Worm (Caenorhabditis elegans): ENCODE data around the gene R11.4.
"Not testable (repeated sequence)": the region's sequence is repeated elsewhere in the genome, so short reads cannot be mapped to it uniquely, and the experiment has no call there.

Gene R11.4

DNA sequence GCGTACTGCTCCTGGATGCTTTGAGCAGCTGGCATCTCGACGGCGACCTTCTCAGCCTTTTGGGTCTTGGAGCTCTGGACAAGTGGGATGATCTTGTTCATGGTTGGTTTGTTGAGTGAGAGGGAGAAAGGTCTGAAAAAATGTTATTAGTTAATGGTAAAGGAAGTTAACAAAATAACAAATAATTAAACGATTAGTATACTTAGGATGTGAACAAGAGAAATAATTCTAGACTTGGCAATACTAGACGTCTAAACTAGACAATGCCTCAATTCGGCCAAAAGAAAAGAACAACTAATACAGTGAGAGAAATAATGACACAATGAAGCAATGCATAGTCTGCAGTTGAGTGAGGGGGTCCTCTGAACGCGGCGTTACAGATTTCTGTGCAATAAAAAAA is at the start of gene R11.4:
TSS of gene R11.4 (minus strand) at position 101 of the 400 bp plus-strand sequence.
- no peak for TF ChIP-seq him-1 (tag; optimal IDR thresholded peaks at IDR 0.05)
- TF ChIP-seq W03F9.2 (tag; optimal IDR thresholded peaks at IDR 0.05): no peak
- TF ChIP-seq dao-5 (tag; optimal IDR thresholded peaks at IDR 0.05): no peak

DNA sequence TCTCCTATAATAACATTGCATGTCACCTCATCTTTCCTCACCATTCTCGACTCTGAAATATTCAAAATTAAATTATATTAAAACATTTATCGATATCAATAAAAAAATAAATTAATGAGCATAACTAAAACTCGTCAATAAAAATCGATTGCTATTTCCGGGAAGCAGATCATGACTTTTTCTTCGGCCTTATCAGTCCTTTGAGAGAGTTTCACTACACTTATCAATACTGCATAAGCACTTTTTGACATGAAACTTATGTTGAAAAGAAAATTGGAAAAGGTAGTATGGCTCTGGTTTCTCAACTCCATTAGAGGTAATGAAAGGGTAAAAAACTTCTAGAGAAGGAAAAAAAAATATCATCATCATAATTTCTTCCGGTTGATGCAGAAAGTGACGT is 49.7 kb upstream of the R11.4 start:
- TF ChIP-seq W03F9.2 (tag; optimal IDR thresholded peaks at IDR 0.05): no peak
- TF ChIP-seq dao-5 (tag; optimal IDR thresholded peaks at IDR 0.05): no peak
- TF ChIP-seq him-1 (tag; optimal IDR thresholded peaks at IDR 0.05): no peak

DNA sequence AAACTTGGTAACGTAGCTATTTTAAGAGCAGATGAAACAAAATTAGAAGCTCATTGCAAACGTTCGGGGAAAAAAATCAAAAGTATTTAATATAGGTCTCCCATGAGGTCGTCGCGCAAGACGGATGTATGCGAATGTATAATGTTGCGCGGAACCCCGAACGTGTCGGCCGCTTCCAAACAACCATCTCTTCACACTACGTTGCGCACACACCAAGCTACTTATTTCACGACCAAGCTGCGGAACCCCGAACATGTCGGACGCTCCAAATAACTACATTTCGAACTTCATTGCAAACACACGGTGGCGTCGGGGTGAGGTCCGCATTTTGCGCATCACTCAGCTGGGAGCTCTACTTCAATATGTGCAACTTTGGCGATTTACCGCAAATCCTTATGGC is 48.1 kb upstream of the R11.4 start:
- TF ChIP-seq dao-5 (tag; optimal IDR thresholded peaks at IDR 0.05) (no peak), him-1 (tag; optimal IDR thresholded peaks at IDR 0.05) (no peak), W03F9.2 (tag; optimal IDR thresholded peaks at IDR 0.05) (no peak)

DNA sequence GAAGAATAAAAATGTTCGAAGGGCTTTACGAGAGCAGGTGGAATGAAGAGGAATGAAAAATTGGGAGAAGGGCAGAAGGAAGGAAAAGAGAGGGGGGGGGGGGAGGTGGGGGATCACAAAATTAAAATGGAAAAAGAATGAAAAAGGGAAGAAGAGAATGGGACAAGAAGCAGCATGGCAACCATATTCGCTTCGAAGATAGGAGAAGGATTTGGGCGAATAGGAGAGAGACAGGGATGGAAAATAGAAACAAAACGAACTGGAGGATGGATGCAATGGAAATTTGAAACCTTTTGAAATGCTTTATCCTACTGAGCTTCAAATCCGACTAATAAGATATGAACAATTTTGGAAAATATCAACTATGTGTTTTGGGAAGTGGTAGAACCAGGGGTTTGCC is 40.3 kb upstream of the R11.4 start, which contains the start of gene W10G6.6:
TSS of gene W10G6.6 (minus strand) at position 101 of the 400 bp plus-strand sequence.
- TF ChIP-seq W03F9.2 (tag; optimal IDR thresholded peaks at IDR 0.05) (no peak), dao-5 (tag; optimal IDR thresholded peaks at IDR 0.05) (no peak), him-1 (tag; optimal IDR thresholded peaks at IDR 0.05) (no peak)

DNA sequence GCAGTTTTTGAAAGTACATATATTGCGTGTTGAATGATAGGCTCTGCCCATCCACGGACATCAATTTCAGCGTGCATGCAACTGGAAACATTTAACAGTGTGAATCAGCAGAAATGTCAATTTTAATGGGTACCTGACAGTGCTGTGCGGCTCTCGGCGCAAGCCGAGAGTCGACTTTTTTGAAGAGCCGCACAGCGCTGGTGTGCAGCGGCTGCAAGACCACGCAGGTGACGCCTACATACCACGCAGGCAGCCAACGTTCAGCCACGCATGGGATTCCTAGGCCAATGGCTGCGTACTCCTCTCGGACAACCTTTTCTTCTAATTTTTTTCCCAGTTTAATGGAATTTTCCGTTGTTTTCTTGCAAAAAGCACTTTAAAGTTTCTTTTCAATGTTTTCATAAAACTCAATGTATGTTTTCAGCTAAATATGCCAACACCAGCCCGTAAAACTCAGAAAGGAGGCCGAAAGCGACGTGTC is 34.4 kb upstream of the R11.4 start, which contains the start of gene W10G6.1:
TSS of gene W10G6.1 (plus strand) at position 431 of the 481 bp plus-strand sequence.
- TF ChIP-seq him-1 (tag; optimal IDR thresholded peaks at IDR 0.05) (no peak), W03F9.2 (tag; optimal IDR thresholded peaks at IDR 0.05) (no peak), dao-5 (tag; optimal IDR thresholded peaks at IDR 0.05) (no peak)

ce11 chrX:16243129-16243528 is 32.7 kb upstream of the R11.4 start:
- TF ChIP-seq him-1 (tag; optimal IDR thresholded peaks at IDR 0.05) (no peak), W03F9.2 (tag; optimal IDR thresholded peaks at IDR 0.05) (no peak), dao-5 (tag; optimal IDR thresholded peaks at IDR 0.05) (no peak)

- TF ChIP-seq dao-5 (tag; optimal IDR thresholded peaks at IDR 0.05) (no peak), him-1 (tag; optimal IDR thresholded peaks at IDR 0.05) (no peak)
These were observed 30.2 kb upstream of the R11.4 start for ce11 chrX:16240626-16241025.

DNA sequence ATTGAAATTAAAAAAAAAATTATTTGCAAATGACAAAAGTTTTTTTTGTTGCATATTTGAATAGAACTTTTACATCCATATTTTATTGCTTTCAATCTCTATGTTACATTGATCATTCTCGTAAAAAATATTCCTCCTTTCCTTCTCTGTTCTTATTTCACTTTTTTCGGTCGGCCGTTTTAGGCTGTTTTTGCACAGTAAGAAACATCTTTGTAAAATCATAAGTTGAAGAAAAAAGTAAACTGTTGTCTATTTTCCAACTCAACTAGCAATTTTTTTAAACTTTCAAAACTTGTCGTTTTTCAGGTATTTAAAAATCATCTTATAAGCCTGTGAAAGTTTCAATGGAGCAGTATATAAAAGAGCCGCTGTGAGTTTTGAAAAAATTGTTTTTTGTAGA is 18.2 kb upstream of the R11.4 start, which contains the start of gene F23A7.5:
TSS of gene F23A7.5 (plus strand) at position 301 of the 400 bp plus-strand sequence.
- no peak for TF ChIP-seq him-1 (tag; optimal IDR thresholded peaks at IDR 0.05)
- no peak for TF ChIP-seq dao-5 (tag; optimal IDR thresholded peaks at IDR 0.05)
- no peak for TF ChIP-seq W03F9.2 (tag; optimal IDR thresholded peaks at IDR 0.05)

- not testable (repeated sequence) for TF ChIP-seq W03F9.2, him-1, dao-5 (tag; optimal IDR thresholded peaks at IDR 0.05)
These were observed 9.3 kb upstream of the R11.4 start, which contains the start of gene F23A7.3 for ce11 chrX:16219710-16220109. F23A7.3 (plus strand) TSS chrX:16220010.

- TF ChIP-seq dao-5 (tag; optimal IDR thresholded peaks at IDR 0.05): no peak
- no peak for TF ChIP-seq W03F9.2 (tag; optimal IDR thresholded peaks at IDR 0.05)
- TF ChIP-seq him-1 (tag; optimal IDR thresholded peaks at IDR 0.05): no peak
These were observed 7.9 kb upstream of the R11.4 start for ce11 chrX:16218306-16218705.

- TF ChIP-seq him-1 (tag; optimal IDR thresholded peaks at IDR 0.05) (no peak), dao-5 (tag; optimal IDR thresholded peaks at IDR 0.05) (no peak), W03F9.2 (tag; optimal IDR thresholded peaks at IDR 0.05) (no peak)
These were observed 7.3 kb upstream of the R11.4 start for ce11 chrX:16217749-16218148.

DNA sequence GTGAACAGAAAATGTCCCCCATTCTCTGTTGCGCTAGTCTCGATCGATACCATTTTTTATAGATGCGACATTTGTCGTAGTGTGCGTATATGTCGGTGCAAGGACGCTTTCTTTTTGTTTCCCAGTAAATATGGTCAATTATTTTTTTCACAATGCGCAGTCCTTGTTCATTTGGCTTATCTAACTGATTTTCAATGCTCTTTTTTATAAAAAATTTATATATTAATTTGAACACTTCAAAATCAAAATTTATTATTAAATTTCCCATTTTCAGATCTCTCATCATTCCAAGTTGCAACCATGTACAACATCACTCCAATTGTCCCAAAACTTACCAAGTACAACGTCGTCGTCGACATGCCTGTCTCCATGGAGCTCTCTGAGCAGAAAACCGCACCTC is 6.7 kb upstream of the R11.4 start, which contains the start of gene F23A7.1:
TSS of gene F23A7.1 (plus strand) at position 301 of the 400 bp plus-strand sequence.
- TF ChIP-seq him-1 (tag; optimal IDR thresholded peaks at IDR 0.05): no peak
- TF ChIP-seq W03F9.2 (tag; optimal IDR thresholded peaks at IDR 0.05): no peak
- no peak for TF ChIP-seq dao-5 (tag; optimal IDR thresholded peaks at IDR 0.05)

- TF ChIP-seq dao-5, him-1, W03F9.2 (tag; optimal IDR thresholded peaks at IDR 0.05): not testable (repeated sequence)
These were observed 2.7 kb upstream of the R11.4 start, which contains the start of gene F23A7.8 for ce11 chrX:16213073-16213472. F23A7.8 (plus strand) TSS chrX:16213373.

- not testable (repeated sequence) for TF ChIP-seq him-1, W03F9.2, dao-5 (tag; optimal IDR thresholded peaks at IDR 0.05)
These were observed 1.9 kb upstream of the R11.4 start, which contains the start of gene F23A7.4 for ce11 chrX:16212306-16212705. F23A7.4 (plus strand) TSS chrX:16212606.

ce11 chrX:16209660-16210059 is 758 bp downstream of the R11.4 start:
- TF ChIP-seq dao-5 (tag; optimal IDR thresholded peaks at IDR 0.05): peak; percentile 81
- TF ChIP-seq him-1 (tag; optimal IDR thresholded peaks at IDR 0.05): peak; percentile 71
- TF ChIP-seq W03F9.2 (tag; optimal IDR thresholded peaks at IDR 0.05): peak; percentile 42
